Worm (Caenorhabditis elegans) whole organism, mixed stage, embryonic: ENCODE data around the gene slc-9B.1.

Experiments
- blmp-1 ChIP-seq: fragments of 150-350 bp; optimal IDR thresholded peaks from 2 replicates; lab custom pipeline; 2014; ENCODE audit warnings: missing biosample characterization, missing genetic modification characterization
- ham-2 ChIP-seq: fragments of 200-800 bp; sonication (Bioruptor generic); optimal IDR thresholded peaks from 2 replicates; lab custom pipeline; 2018; ENCODE audit warnings: mild to moderate bottlenecking, missing genetic modification characterization, missing compliant biosample characterization
- lin-32 ChIP-seq: fragments of 200-800 bp; sonication (Bioruptor generic); optimal IDR thresholded peaks from 2 replicates; lab custom pipeline; 2018; ENCODE audit warnings: mild to moderate bottlenecking, missing genetic modification characterization, missing compliant biosample characterization
- nhr-28 ChIP-seq: fragments of 150-350 bp; optimal IDR thresholded peaks from 2 replicates; lab custom pipeline; 2014; ENCODE audit warnings: missing biosample characterization, missing genetic modification characterization
- nhr-76 ChIP-seq: sonication (generic microtip); optimal IDR thresholded peaks from 2 replicates; lab custom pipeline; 2017; ENCODE audit warnings: missing biosample characterization, missing genetic modification characterization
- sem-2 ChIP-seq: fragments of 200-800 bp; sonication (Bioruptor generic); optimal IDR thresholded peaks from 2 replicates; lab custom pipeline; 2018; ENCODE audit warnings: mild to moderate bottlenecking, missing genetic modification characterization, missing compliant biosample characterization
- sptf-1 ChIP-seq: sonication (generic microtip); optimal IDR thresholded peaks from 2 replicates; lab custom pipeline; 2017; ENCODE audit warnings: mild to moderate bottlenecking, missing genetic modification characterization, moderate library complexity, missing compliant biosample characterization
- tbx-8 ChIP-seq: fragments of 200-800 bp; sonication (Bioruptor generic); optimal IDR thresholded peaks from 2 replicates; lab custom pipeline; 2018; ENCODE audit warnings: mild to moderate bottlenecking, missing genetic modification characterization, moderate library complexity, missing compliant biosample characterization
- unc-39 ChIP-seq: fragments of 150-350 bp; optimal IDR thresholded peaks from 2 replicates; lab custom pipeline; 2014; ENCODE audit warnings: missing biosample characterization, missing genetic modification characterization
- unc-62 ChIP-seq: fragments of 150-350 bp; optimal IDR thresholded peaks from 2 replicates; lab custom pipeline; 2014; ENCODE audit warnings: missing biosample characterization, missing genetic modification reagents, missing genetic modification characterization

- no peak for TF ChIP-seq tbx-8 (GFP tag; lab: Kevin White, UChicago)
- TF ChIP-seq ham-2, result no peak
- TF ChIP-seq nhr-76 (tag; lab: Kevin White, UChicago), result no peak
- TF ChIP-seq sem-2 (GFP tag; lab: Kevin White, UChicago), result no peak
- no peak for TF ChIP-seq nhr-28 (tag; lab: Kevin White, UChicago)
- TF ChIP-seq blmp-1 (tag; lab: Kevin White, UChicago), result no peak
- TF ChIP-seq unc-62 (GFP tag; lab: Kevin White, UChicago), result no peak
- TF ChIP-seq sptf-1 (tag; lab: Kevin White, UChicago), result no peak
- TF ChIP-seq lin-32 (GFP tag; lab: Kevin White, UChicago), result no peak
- no peak for TF ChIP-seq unc-39 (tag; lab: Kevin White, UChicago)
Observed at ce11 chrX:10245617-10246016, 33.8 kb upstream of the slc-9B.1 start.
